Worm (Caenorhabditis elegans) whole organism, L3 larva: ENCODE data around the gene F59B1.6.

ENCODE experiments used
- jun-1 ChIP-seq: fragments of 150-350 bp; optimal IDR thresholded peaks from 2 replicates; lab custom pipeline; 2014; ENCODE audit warnings: missing biosample characterization, missing genetic modification reagents, missing genetic modification characterization
- mdl-1 ChIP-seq: fragments of 150-350 bp; optimal IDR thresholded peaks from 2 replicates; lab custom pipeline; 2014; ENCODE audit warnings: missing biosample characterization, missing genetic modification characterization
- nhr-23 ChIP-seq: fragments of 150-350 bp; optimal IDR thresholded peaks from 2 replicates; lab custom pipeline; 2014; ENCODE audit warnings: missing biosample characterization, missing genetic modification reagents, missing genetic modification characterization
- nhr-237 ChIP-seq: fragments of 150-350 bp; optimal IDR thresholded peaks from 2 replicates; lab custom pipeline; 2014; ENCODE audit warnings: missing biosample characterization, missing genetic modification characterization
- pqm-1 ChIP-seq: fragments of 150-350 bp; optimal IDR thresholded peaks from 2 replicates; lab custom pipeline; 2017; ENCODE audit warnings: missing biosample characterization, missing genetic modification characterization, inconsistent platforms
- skn-1 ChIP-seq: fragments of 150-350 bp; optimal IDR thresholded peaks from 2 replicates; lab custom pipeline; 2014; ENCODE audit warnings: missing biosample characterization, missing genetic modification characterization
- snpc-4 ChIP-seq: fragments of 150-350 bp; optimal IDR thresholded peaks from 2 replicates; lab custom pipeline; 2014; ENCODE audit warnings: missing biosample characterization, missing genetic modification characterization

- TF ChIP-seq snpc-4 (no peak), skn-1 (no peak), nhr-23 (tag; lab: Kevin White, UChicago) (no peak), pqm-1 (tag; lab: Kevin White, UChicago) (no peak), nhr-237 (tag; lab: Kevin White, UChicago) (no peak), mdl-1 (tag; lab: Kevin White, UChicago) (no peak), jun-1 (no peak)
Observed at ce11 chrV:3581034-3581433, 50.5 kb downstream of the F59B1.6 start.
